Worm (Caenorhabditis elegans) whole organism, L4 larva: ENCODE results near the gene gpcp-2.

ENCODE experiments used
- T20F7.1 ChIP-seq: fragments of 200-800 bp; sonication (Bioruptor generic); optimal IDR thresholded peaks from 2 replicates; lab custom pipeline; 2018; ENCODE audit warnings: mild to moderate bottlenecking, missing genetic modification characterization, missing compliant biosample characterization
- ama-1 ChIP-seq: fragments of 150-350 bp; optimal IDR thresholded peaks from 2 replicates; lab custom pipeline; 2014; ENCODE audit warnings: inconsistent platforms, mixed read lengths
- ceh-20 ChIP-seq: fragments of 200-800 bp; sonication (Bioruptor generic); IDR thresholded peaks from 2 replicates; pipeline ENCODE4 v1.3.6; 2022; ENCODE audit warnings: missing genetic modification reagents, missing genetic modification characterization, missing compliant biosample characterization
- lin-39 ChIP-seq: fragments of 150-350 bp; optimal IDR thresholded peaks from 2 replicates; lab custom pipeline; 2014; ENCODE audit warnings: missing biosample characterization, missing genetic modification reagents, missing genetic modification characterization
- lsy-2 ChIP-seq, 2 experiments: fragments of 150-350 bp in 1 of 2; sonication (generic microtip) in 1 of 2; optimal IDR thresholded peaks; 2 replicates each; lab custom pipeline; 2014 to 2017; ENCODE audit warnings: missing biosample characterization in 2 of 2, missing genetic modification characterization in 2 of 2
- madf-5 ChIP-seq, 2 experiments: fragments of 200-800 bp; sonication (Bioruptor generic); IDR thresholded peaks; 2 replicates each; pipeline ENCODE4 v1.3.6; 2022; ENCODE audit warnings: missing compliant biosample characterization in 2 of 2, missing genetic modification characterization in 2 of 2
- ztf-11 ChIP-seq: fragments of 150-350 bp; optimal IDR thresholded peaks from 2 replicates; lab custom pipeline; 2014; ENCODE audit warnings: missing biosample characterization, missing genetic modification characterization

ce11 chrII:8073222-8073621 lies at the start of gene gpcp-2:
- TF ChIP-seq lin-39 (tag; lab: Kevin White, UChicago) (no peak), lsy-2 (tag; optimal IDR thresholded peaks at IDR 0.05; lab: Kevin White, UChicago) (no peak), madf-5 (GFP tag; IDR thresholded peaks at IDR 0.05; lab: Robert Waterston, UW) (no peak), ama-1 (lab: Kevin White, UChicago) (no peak), ceh-20 (no peak), ztf-11 (tag; lab: Kevin White, UChicago) (no peak), T20F7.1 (GFP tag; lab: Kevin White, UChicago) (no peak)
